Fruit fly (Drosophila melanogaster) whole organism, prepupa: Measurements from ENCODE around the gene Ras85D.

Source experiments
- CG11294 ChIP-seq: fragments of 200-800 bp; sonication (Bioruptor generic); IDR thresholded peaks from 2 replicates; pipeline ENCODE4 v1.3.6; 2022; ENCODE audit warnings: missing biosample characterization, missing genetic modification characterization
- CG11762 ChIP-seq: fragments of 200-800 bp; sonication (Bioruptor generic); optimal IDR thresholded peaks from 3 replicates; lab custom pipeline; 2016; ENCODE audit warnings: missing biosample characterization, missing genetic modification characterization; ENCODE audit not compliant: insufficient read depth
- CG11902 ChIP-seq: fragments of 200-800 bp; sonication (Bioruptor generic); optimal IDR thresholded peaks from 3 replicates; lab custom pipeline; 2016; ENCODE audit warnings: missing biosample characterization, missing genetic modification characterization
- CG15336 ChIP-seq: fragments of 200-800 bp; sonication (Bioruptor generic); IDR thresholded peaks from 2 replicates; pipeline ENCODE4 v1.3.6; 2022; ENCODE audit warnings: missing biosample characterization, missing genetic modification characterization
- CG1621 ChIP-seq: fragments of 200-800 bp; sonication (Bioruptor generic); optimal IDR thresholded peaks from 3 replicates; lab custom pipeline; 2018; ENCODE audit warnings: missing biosample characterization, mild to moderate bottlenecking, missing genetic modification characterization
- CG16779 ChIP-seq: fragments of 200-800 bp; sonication (Bioruptor generic); optimal IDR thresholded peaks from 3 replicates; lab custom pipeline; 2017; ENCODE audit warnings: missing biosample characterization, mild to moderate bottlenecking, missing genetic modification characterization
- CG3032 ChIP-seq: fragments of 200-800 bp; optimal IDR thresholded peaks from 2 replicates; lab custom pipeline; 2019; ENCODE audit warnings: missing biosample characterization, mild to moderate bottlenecking, missing genetic modification characterization, moderate library complexity
- CG32006 ChIP-seq: fragments of 200-800 bp; sonication (Bioruptor generic); optimal IDR thresholded peaks from 3 replicates; lab custom pipeline; 2017; ENCODE audit warnings: missing biosample characterization, mild to moderate bottlenecking, missing genetic modification characterization
- CG34406 ChIP-seq: fragments of 200-800 bp; sonication (Bioruptor generic); optimal IDR thresholded peaks from 3 replicates; lab custom pipeline; 2016; ENCODE audit warnings: missing biosample characterization, missing genetic modification characterization
- CG3919 ChIP-seq: fragments of 200-800 bp; sonication (Bioruptor generic); optimal IDR thresholded peaks from 3 replicates; lab custom pipeline; 2016; ENCODE audit warnings: missing biosample characterization, missing genetic modification characterization
- CG6163 ChIP-seq: fragments of 200-800 bp; sonication (Bioruptor generic); IDR thresholded peaks from 3 replicates; pipeline ENCODE4 v1.3.6; 2022; ENCODE audit warnings: missing biosample characterization, missing genetic modification characterization
- CG6276 ChIP-seq: fragments of 200-800 bp; sonication (Bioruptor generic); optimal IDR thresholded peaks from 2 replicates; lab custom pipeline; 2017; ENCODE audit warnings: missing biosample characterization, mild to moderate bottlenecking, missing genetic modification characterization
- CG6792 ChIP-seq: fragments of 200-800 bp; sonication (Bioruptor generic); optimal IDR thresholded peaks from 3 replicates; lab custom pipeline; 2016; ENCODE audit warnings: missing biosample characterization, missing genetic modification characterization
- CG6808 ChIP-seq: fragments of 200-800 bp; sonication (Bioruptor generic); optimal IDR thresholded peaks from 3 replicates; lab custom pipeline; 2017; ENCODE audit warnings: missing biosample characterization, missing genetic modification characterization, mild to moderate bottlenecking, moderate library complexity, missing genetic modification reagents
- CG6854 ChIP-seq: fragments of 200-800 bp; sonication (Bioruptor generic); optimal IDR thresholded peaks from 2 replicates; lab custom pipeline; 2017; ENCODE audit warnings: missing biosample characterization, mild to moderate bottlenecking, missing genetic modification characterization
- CG7368 ChIP-seq: fragments of 200-800 bp; sonication (Bioruptor generic); optimal IDR thresholded peaks from 3 replicates; lab custom pipeline; 2016; ENCODE audit warnings: missing biosample characterization, missing genetic modification characterization
- CG9139 ChIP-seq: fragments of 200-800 bp; sonication (Bioruptor generic); optimal IDR thresholded peaks from 3 replicates; lab custom pipeline; 2017; ENCODE audit warnings: missing biosample characterization, mild to moderate bottlenecking, missing genetic modification characterization
- Eip75B ChIP-seq: fragments of 200-800 bp; sonication (Bioruptor generic); optimal IDR thresholded peaks from 3 replicates; lab custom pipeline; 2016; ENCODE audit warnings: missing biosample characterization, missing genetic modification characterization
- Ets21C ChIP-seq: fragments of 200-800 bp; sonication (Bioruptor generic); optimal IDR thresholded peaks from 3 replicates; lab custom pipeline; 2016; ENCODE audit warnings: missing biosample characterization, missing genetic modification characterization
- Ets96B ChIP-seq: fragments of 200-800 bp; optimal IDR thresholded peaks from 2 replicates; lab custom pipeline; 2019; ENCODE audit warnings: missing biosample characterization, mild to moderate bottlenecking, missing genetic modification characterization, moderate library complexity
- Gug ChIP-seq: fragments of 200-800 bp; sonication (Bioruptor generic); IDR thresholded peaks from 2 replicates; pipeline ENCODE4 v1.3.6; 2022; ENCODE audit warnings: missing biosample characterization, missing genetic modification characterization
- Hr38 ChIP-seq: sonication (Bioruptor generic); optimal IDR thresholded peaks from 2 replicates; lab custom pipeline; 2016; ENCODE audit warnings: missing biosample characterization, missing genetic modification characterization
- Hr39 ChIP-seq: fragments of 200-800 bp; sonication (Bioruptor generic); optimal IDR thresholded peaks from 2 replicates; lab custom pipeline; 2016; ENCODE audit warnings: missing biosample characterization, missing genetic modification characterization
- Hr4 ChIP-seq: fragments of 200-800 bp; sonication (Bioruptor generic); optimal IDR thresholded peaks from 3 replicates; lab custom pipeline; 2016; ENCODE audit warnings: missing biosample characterization, missing genetic modification characterization
- Lpt ChIP-seq: fragments of 200-800 bp; sonication (Bioruptor generic); optimal IDR thresholded peaks from 3 replicates; lab custom pipeline; 2016; ENCODE audit warnings: missing biosample characterization, missing genetic modification characterization
- OdsH ChIP-seq: fragments of 200-800 bp; sonication (Bioruptor generic); optimal IDR thresholded peaks from 3 replicates; lab custom pipeline; 2016; ENCODE audit warnings: missing biosample characterization, missing genetic modification characterization
- Sox102F ChIP-seq: fragments of 200-800 bp; sonication (Bioruptor generic); optimal IDR thresholded peaks from 2 replicates; lab custom pipeline; 2016; ENCODE audit warnings: missing biosample characterization, mild to moderate bottlenecking, missing genetic modification characterization
- Sox14 ChIP-seq: fragments of 200-800 bp; sonication (Bioruptor generic); optimal IDR thresholded peaks from 3 replicates; lab custom pipeline; 2016; ENCODE audit warnings: missing biosample characterization, missing genetic modification characterization
- Sox15 ChIP-seq: fragments of 200-800 bp; sonication (Bioruptor generic); optimal IDR thresholded peaks from 3 replicates; lab custom pipeline; 2016; ENCODE audit warnings: missing biosample characterization, missing genetic modification characterization
- achi ChIP-seq: fragments of 200-800 bp; sonication (Bioruptor generic); optimal IDR thresholded peaks from 3 replicates; lab custom pipeline; 2016; ENCODE audit warnings: missing biosample characterization, missing genetic modification characterization
- acj6 ChIP-seq: fragments of 200-800 bp; sonication (Bioruptor generic); optimal IDR thresholded peaks from 3 replicates; lab custom pipeline; 2016; ENCODE audit warnings: missing biosample characterization, missing genetic modification characterization
- dsx ChIP-seq: fragments of 200-800 bp; optimal IDR thresholded peaks from 3 replicates; lab custom pipeline; 2019; ENCODE audit warnings: missing biosample characterization, mild to moderate bottlenecking, missing genetic modification characterization, moderate library complexity; ENCODE audit not compliant: poor library complexity, severe bottlenecking
- eg ChIP-seq: fragments of 200-800 bp; sonication (Bioruptor generic); IDR thresholded peaks from 3 replicates; pipeline ENCODE4 v1.3.6; 2022; ENCODE audit warnings: missing biosample characterization, missing genetic modification characterization
- esn ChIP-seq: fragments of 200-800 bp; sonication (Bioruptor generic); optimal IDR thresholded peaks from 2 replicates; lab custom pipeline; 2016; ENCODE audit warnings: missing biosample characterization, mild to moderate bottlenecking, missing genetic modification characterization, moderate library complexity
- fd59A ChIP-seq: fragments of 200-800 bp; sonication (Bioruptor generic); optimal IDR thresholded peaks from 2 replicates; lab custom pipeline; 2017; ENCODE audit warnings: missing biosample characterization, mild to moderate bottlenecking, missing genetic modification characterization, missing genetic modification reagents
- fd85E ChIP-seq: fragments of 200-800 bp; sonication (Bioruptor generic); optimal IDR thresholded peaks from 3 replicates; lab custom pipeline; 2016; ENCODE audit warnings: missing biosample characterization, missing genetic modification characterization
- fkh ChIP-seq: fragments of 200-800 bp; sonication (Bioruptor generic); optimal IDR thresholded peaks from 3 replicates; lab custom pipeline; 2017; ENCODE audit warnings: missing biosample characterization, mild to moderate bottlenecking, missing genetic modification characterization, moderate library complexity
- lz ChIP-seq: fragments of 200-800 bp; sonication (Bioruptor generic); optimal IDR thresholded peaks from 3 replicates; lab custom pipeline; 2016; ENCODE audit warnings: missing biosample characterization, missing genetic modification characterization
- pdm3 ChIP-seq: fragments of 200-800 bp; sonication (Bioruptor generic); optimal IDR thresholded peaks from 3 replicates; lab custom pipeline; 2016; ENCODE audit warnings: missing biosample characterization, missing genetic modification characterization
- salr ChIP-seq, 2 experiments: fragments of 200-800 bp; sonication (Bioruptor generic); optimal IDR thresholded peaks; 3 replicates each; lab custom pipeline; 2016 to 2018; ENCODE audit warnings: missing biosample characterization in 2 of 2, missing genetic modification characterization in 2 of 2, mild to moderate bottlenecking in 1 of 2
- svp ChIP-seq: fragments of 200-800 bp; sonication (Bioruptor generic); peaks from one replicate; lab custom pipeline; 2016; ENCODE audit warnings: missing biosample characterization, missing genetic modification characterization
- vri ChIP-seq: fragments of 200-800 bp; sonication (Bioruptor generic); optimal IDR thresholded peaks from 3 replicates; lab custom pipeline; 2016; ENCODE audit warnings: missing biosample characterization, mild to moderate bottlenecking, missing genetic modification characterization

Ras85D gene

dm6 chr3R:9555334-9555974, 42.6 kb upstream of the Ras85D start, which contains the start of the genes CG9386 and BckdhA (continued):
- peak; percentile 44 for TF ChIP-seq Hr39 (GFP tag; lab: Kevin White, UChicago)
- no peak for TF ChIP-seq CG11902 (GFP tag; lab: Kevin White, UChicago)
- TF ChIP-seq esn (GFP tag; lab: Kevin White, UChicago), result peak; percentile 67
- no peak for TF ChIP-seq CG7368
- TF ChIP-seq lz (GFP tag; lab: Kevin White, UChicago), result peak; percentile 46
- TF ChIP-seq eg (GFP tag; lab: Robert Waterston, UW), result peak; percentile 22; the same call in 1 of the 3 replicates
- TF ChIP-seq CG6163 (GFP tag; lab: Robert Waterston, UW), result no peak
- TF ChIP-seq Ets21C, result peak; percentile 30
- TF ChIP-seq Sox15 (GFP tag; lab: Kevin White, UChicago), result no peak
- peak; percentile 40 for TF ChIP-seq achi (GFP tag; lab: Kevin White, UChicago)
- TF ChIP-seq fkh (GFP tag; lab: Kevin White, UChicago), result no peak
- peak; percentile 39 for TF ChIP-seq acj6 (GFP tag; lab: Kevin White, UChicago)
- no peak for TF ChIP-seq Lpt
- TF ChIP-seq CG3032, result peak; percentile 27
- TF ChIP-seq CG15336 (GFP tag; lab: Robert Waterston, UW), result peak; percentile 15; the same call in 1 of the 2 replicates
- no peak for TF ChIP-seq Sox102F (GFP tag; lab: Kevin White, UChicago)
- peak; percentile 36 for TF ChIP-seq CG6792
- TF ChIP-seq fd85E (GFP tag; lab: Kevin White, UChicago), result no peak
- TF ChIP-seq CG9139 (GFP tag; lab: Kevin White, UChicago), result no peak
- no peak for TF ChIP-seq CG6808 (GFP tag; lab: Kevin White, UChicago)
- no peak; the same call in 1 of the 2 replicates for TF ChIP-seq Gug

dm6 chr3R:9551659-9552435, 39.0 kb upstream of the Ras85D start, which contains the start of the genes mura and RnpS1:
Gene mura (minus strand): TSS chr3R:9551806.
Gene RnpS1 (plus strand): TSS chr3R:9552034.
- TF ChIP-seq vri (GFP tag; lab: Kevin White, UChicago), result peak; percentile 42
- no peak for TF ChIP-seq esn (GFP tag; lab: Kevin White, UChicago)
- peak; percentile 67 for TF ChIP-seq fkh (GFP tag; lab: Kevin White, UChicago)
- no peak for TF ChIP-seq CG7368
- no peak for TF ChIP-seq CG11762
- TF ChIP-seq Hr4 (GFP tag; lab: Kevin White, UChicago), result no peak
- no peak for TF ChIP-seq Ets96B
- no peak for TF ChIP-seq fd85E (GFP tag; lab: Kevin White, UChicago)
- peak; percentile 6 for TF ChIP-seq Sox14
- no peak for TF ChIP-seq pdm3 (GFP tag; lab: Kevin White, UChicago)

dm6 chr3R:9551013-9551658, 38.3 kb upstream of the Ras85D start:
- TF ChIP-seq CG15336 (GFP tag; lab: Robert Waterston, UW) (no peak), OdsH (GFP tag; lab: Kevin White, UChicago) (peak; percentile 23), CG6854 (GFP tag; lab: Kevin White, UChicago) (peak; percentile 88), CG7368 (peak; percentile 64), dsx (GFP tag; lab: Kevin White, UChicago) (peak; percentile 51), fd85E (GFP tag; lab: Kevin White, UChicago) (peak; percentile 77), CG1621 (tag; lab: Kevin White, UChicago) (peak; percentile 63), eg (GFP tag; lab: Robert Waterston, UW) (no peak), CG34406 (GFP tag; lab: Kevin White, UChicago) (peak; percentile 17), CG9139 (GFP tag; lab: Kevin White, UChicago) (peak; percentile 70), CG11762 (peak; percentile 18), Sox14 (peak; percentile 91), fd59A (GFP tag; lab: Kevin White, UChicago) (no peak), CG3919 (GFP tag; lab: Kevin White, UChicago) (peak; percentile 74), vri (GFP tag; lab: Kevin White, UChicago) (peak; percentile 87), CG3032 (peak; percentile 20), Eip75B (GFP tag; lab: Kevin White, UChicago) (peak; percentile 34), svp (GFP tag; lab: Kevin White, UChicago) (peak; percentile 98), CG11294 (no peak), CG6276 (GFP tag; lab: Kevin White, UChicago) (peak; percentile 42), achi (GFP tag; lab: Kevin White, UChicago) (peak; percentile 44), Hr38 (no peak), lz (GFP tag; lab: Kevin White, UChicago) (peak; percentile 26), CG32006 (GFP tag; lab: Kevin White, UChicago) (peak; percentile 42), salr (GFP tag; optimal IDR thresholded peaks at IDR 0.05; lab: Kevin White, UChicago) (peak; percentile 45 to 49), CG6792 (peak; percentile 6), CG16779 (tag; lab: Kevin White, UChicago) (peak; percentile 45), Sox102F (GFP tag; lab: Kevin White, UChicago) (peak; percentile 45), CG6808 (GFP tag; lab: Kevin White, UChicago) (peak; percentile 68)
